Worm (Caenorhabditis elegans): ENCODE data around the gene srv-9.

Gene srv-9

ce11 chrV:13437473-13438074 lies 14.6 kb upstream of the srv-9 start, which contains the start of gene mes-4:
TSS of gene mes-4 (minus strand) at chrV:13437545.
- TF ChIP-seq nfya-1 (tag; optimal IDR thresholded peaks at IDR 0.05; ENCODE audit: insufficient read depth) (peak; percentile 91), eor-1 (tag; optimal IDR thresholded peaks at IDR 0.05) (no peak), lin-15B (tag; optimal IDR thresholded peaks at IDR 0.05) (peak; percentile 38)

ce11 chrV:13432364-13432763 lies 9.4 kb upstream of the srv-9 start, which contains the start of gene srd-17:
TSS of gene srd-17 (minus strand) at chrV:13432714.
- TF ChIP-seq pha-4 (tag; optimal IDR thresholded peaks at IDR 0.05) (no peak), egl-27 (tag; optimal IDR thresholded peaks at IDR 0.05) (no peak), nfya-1 (tag; optimal IDR thresholded peaks at IDR 0.05; ENCODE audit: insufficient read depth) (no peak), egl-5 (tag; optimal IDR thresholded peaks at IDR 0.05) (no peak)

DNA sequence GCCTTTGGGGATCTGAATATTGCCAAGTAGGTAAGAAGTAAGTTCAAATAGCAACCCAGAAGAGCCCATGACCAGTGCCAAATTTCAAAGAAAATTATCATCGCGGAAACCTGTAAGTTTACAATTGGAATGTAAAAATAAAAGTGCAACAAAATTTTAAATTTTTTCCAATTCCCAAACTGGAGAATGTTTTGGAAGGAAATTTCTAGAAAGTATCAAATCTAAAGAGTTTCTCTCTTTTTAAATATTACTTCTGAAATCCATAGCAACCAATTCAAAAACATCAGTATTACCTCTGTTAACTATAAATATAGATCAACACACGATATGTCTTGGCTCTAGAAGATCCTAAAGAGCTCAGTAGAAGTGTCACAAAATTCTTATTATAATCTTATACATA lies 5.7 kb upstream of the srv-9 start, which contains the start of gene srd-19:
Gene srd-19, minus strand, starts transcription at position 101 of the 400 bp plus-strand sequence.
- TF ChIP-seq nhr-43 (tag; optimal IDR thresholded peaks at IDR 0.05; ENCODE audit: poor library complexity, severe bottlenecking) (no peak), nhr-25 (tag; optimal IDR thresholded peaks at IDR 0.05) (no peak), elt-1 (tag; optimal IDR thresholded peaks at IDR 0.05) (no peak), nhr-77 (tag; optimal IDR thresholded peaks at IDR 0.05) (no peak), ztf-11 (tag; optimal IDR thresholded peaks at IDR 0.05) (no peak), ceh-9 (tag; optimal IDR thresholded peaks at IDR 0.05) (no peak), ztf-4 (tag; optimal IDR thresholded peaks at IDR 0.05) (no peak), eor-1 (tag; optimal IDR thresholded peaks at IDR 0.05) (no peak), tbx-2 (tag; optimal IDR thresholded peaks at IDR 0.05) (no peak), nhr-23 (tag; optimal IDR thresholded peaks at IDR 0.05) (no peak), aly-2 (tag; optimal IDR thresholded peaks at IDR 0.05) (no peak), ceh-82 (tag; optimal IDR thresholded peaks at IDR 0.05) (no peak), skn-1 (tag; optimal IDR thresholded peaks at IDR 0.05) (no peak)

DNA sequence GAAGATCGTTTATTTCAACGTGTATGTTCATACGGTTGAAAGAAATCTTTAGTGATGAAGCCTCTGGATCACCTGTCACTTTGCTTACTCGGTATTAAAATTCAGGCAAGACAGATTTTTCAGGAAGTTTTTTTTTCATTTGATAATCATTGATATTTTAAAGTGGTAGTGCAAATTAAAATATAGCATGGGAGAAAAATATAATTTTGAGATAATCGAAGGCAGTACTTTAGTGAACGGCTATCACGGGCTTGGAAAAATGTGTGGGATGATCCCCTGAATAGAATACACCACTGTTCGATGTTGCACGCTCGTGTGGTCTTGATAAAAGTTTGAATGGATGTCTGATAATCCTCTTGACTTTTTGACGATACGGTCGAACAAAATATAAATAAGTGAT lies 4.4 kb upstream of the srv-9 start:
- TF ChIP-seq nhr-67 (tag; optimal IDR thresholded peaks at IDR 0.05) (no peak), mdl-1 (tag; optimal IDR thresholded peaks at IDR 0.05) (no peak), elt-3 (tag; optimal IDR thresholded peaks at IDR 0.05) (no peak)

DNA sequence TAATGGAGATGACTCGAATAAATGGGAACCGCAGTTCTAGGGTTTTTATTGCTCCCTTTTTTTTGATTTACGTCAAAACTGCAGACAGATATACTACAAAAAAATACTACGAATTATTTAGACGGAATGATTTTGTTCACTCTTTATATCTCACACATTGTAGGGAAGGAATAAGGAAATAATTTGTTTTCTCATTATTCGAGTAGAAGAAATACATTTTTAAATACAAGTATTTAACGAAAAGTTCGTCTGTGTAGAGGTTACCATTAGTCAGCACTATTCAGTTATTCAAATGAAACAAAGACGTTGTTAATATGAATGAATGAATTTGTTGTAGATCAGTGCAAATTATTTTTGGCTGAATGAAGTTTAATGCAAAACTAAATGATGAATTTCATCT lies 3.8 kb upstream of the srv-9 start, which contains the start of gene srd-18:
Gene srd-18, minus strand, starts transcription at position 101 of the 400 bp plus-strand sequence.
- no peak for TF ChIP-seq skn-1 (tag; optimal IDR thresholded peaks at IDR 0.05)
- TF ChIP-seq sea-2 (GFP tag; optimal IDR thresholded peaks at IDR 0.05): no peak
- no peak for TF ChIP-seq nhr-28 (tag; optimal IDR thresholded peaks at IDR 0.05)
- no peak for TF ChIP-seq egl-5 (tag; optimal IDR thresholded peaks at IDR 0.05)
- no peak for TF ChIP-seq daf-12 (tag; optimal IDR thresholded peaks at IDR 0.05)
- TF ChIP-seq nhr-25 (tag; optimal IDR thresholded peaks at IDR 0.05): no peak
- no peak for TF ChIP-seq lin-15B (tag; optimal IDR thresholded peaks at IDR 0.05)
- TF ChIP-seq zag-1 (tag; optimal IDR thresholded peaks at IDR 0.05): no peak
- TF ChIP-seq nhr-43 (tag; optimal IDR thresholded peaks at IDR 0.05; ENCODE audit: poor library complexity, severe bottlenecking): no peak
- TF ChIP-seq nhr-23 (tag; optimal IDR thresholded peaks at IDR 0.05): no peak
- no peak for TF ChIP-seq jun-1 (tag; optimal IDR thresholded peaks at IDR 0.05)

DNA sequence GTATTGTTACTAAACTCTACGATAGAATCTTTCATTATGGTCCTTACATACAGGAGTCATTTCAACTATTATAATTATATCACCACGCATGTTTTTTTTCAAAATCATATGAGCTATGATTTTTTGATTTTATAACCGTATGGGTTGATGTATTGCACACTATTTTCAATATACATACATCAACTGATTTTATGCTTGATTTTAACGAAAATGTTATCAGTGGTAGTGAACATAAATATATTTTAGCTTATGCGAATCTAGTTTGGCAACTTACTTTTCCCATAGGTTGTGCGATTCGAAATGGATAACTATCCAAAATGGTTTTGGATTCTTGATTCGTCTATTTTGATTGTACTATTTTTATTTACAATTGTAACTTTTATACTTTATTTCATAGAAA lies 663 bp upstream of the srv-9 start, which contains the start of gene srv-10:
Gene srv-10, plus strand, starts transcription at position 301 of the 400 bp plus-strand sequence.
- TF ChIP-seq aly-2 (tag; optimal IDR thresholded peaks at IDR 0.05) (no peak), elt-1 (tag; optimal IDR thresholded peaks at IDR 0.05) (no peak), ceh-82 (tag; optimal IDR thresholded peaks at IDR 0.05) (no peak), nhr-43 (tag; optimal IDR thresholded peaks at IDR 0.05; ENCODE audit: poor library complexity, severe bottlenecking) (no peak), egl-5 (tag; optimal IDR thresholded peaks at IDR 0.05) (no peak), lin-15B (tag; optimal IDR thresholded peaks at IDR 0.05) (no peak), unc-39 (tag; optimal IDR thresholded peaks at IDR 0.05) (no peak), fkh-10 (GFP tag; optimal IDR thresholded peaks at IDR 0.05) (no peak), nhr-23 (tag; optimal IDR thresholded peaks at IDR 0.05) (no peak), nhr-67 (tag; optimal IDR thresholded peaks at IDR 0.05) (no peak), nhr-28 (tag; optimal IDR thresholded peaks at IDR 0.05) (no peak), nhr-76 (tag; optimal IDR thresholded peaks at IDR 0.05) (no peak)
